Worm (Caenorhabditis elegans): ENCODE data around the gene rga-8.

The rga-8 gene

DNA sequence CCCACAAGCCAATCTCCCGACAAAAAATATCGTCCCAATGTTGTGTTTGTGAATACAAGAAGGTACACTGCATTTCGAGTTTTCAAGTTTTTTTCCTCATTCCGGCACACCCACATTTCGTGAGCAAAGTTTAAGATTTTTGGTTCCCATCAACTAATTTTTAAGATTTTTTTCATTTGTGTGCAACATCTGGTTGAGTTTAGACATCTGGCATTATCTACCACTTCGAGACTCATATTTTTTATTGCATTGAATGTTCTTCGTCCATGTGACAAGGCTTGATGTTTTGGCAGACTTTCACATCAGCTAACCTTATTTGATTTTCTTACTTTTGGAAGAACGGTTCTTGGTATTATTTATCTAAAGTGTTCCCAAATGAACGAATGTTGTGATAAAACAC, 19.2 kb downstream of the rga-8 start:
- TF ChIP-seq snpc-3.4 (tag; optimal IDR thresholded peaks at IDR 0.05): no peak
- TF ChIP-seq ztf-26 (tag; optimal IDR thresholded peaks at IDR 0.05): no peak
- TF ChIP-seq egl-18 (GFP tag; IDR thresholded peaks at IDR 0.05): no peak
- no peak for TF ChIP-seq ceh-58 (GFP tag; IDR thresholded peaks at IDR 0.05)
- TF ChIP-seq C06A6.2 (GFP tag; conservative IDR thresholded peaks at IDR 0.05): no peak
- TF ChIP-seq sea-2 (GFP tag; IDR thresholded peaks at IDR 0.05): no peak
- no peak for TF ChIP-seq lin-35 (GFP tag; optimal IDR thresholded peaks at IDR 0.05)
- no peak for TF ChIP-seq mel-28 (tag; optimal IDR thresholded peaks at IDR 0.05; ENCODE audit: borderline replicate concordance)
- no peak for TF ChIP-seq F10E7.11 (tag; optimal IDR thresholded peaks at IDR 0.05)

DNA sequence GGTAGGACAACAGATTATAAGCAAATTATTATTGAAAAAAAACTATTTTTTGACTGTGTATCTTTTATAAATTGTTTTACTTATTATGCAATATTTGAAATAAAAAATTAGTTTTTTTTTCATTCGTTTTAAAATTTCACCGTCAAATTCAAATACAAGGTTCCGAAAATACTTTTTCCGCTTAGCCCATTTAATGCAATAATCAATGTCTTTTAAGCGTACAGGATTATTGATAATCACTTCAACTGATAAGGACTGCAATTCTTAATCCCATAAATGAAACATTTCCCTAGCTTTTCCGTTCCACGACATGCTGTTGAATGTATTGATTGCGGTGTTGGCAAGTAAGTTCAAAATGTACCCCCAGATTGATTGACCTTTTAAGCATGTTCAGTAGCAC, 22.6 kb downstream of the rga-8 start, which contains the start of gene nspg-12:
TSS of gene nspg-12 (plus strand) at position 301 of the 400 bp plus-strand sequence.
- TF ChIP-seq ceh-58 (GFP tag; IDR thresholded peaks at IDR 0.05) (no peak), cebp-2 (GFP tag; IDR thresholded peaks at IDR 0.05) (no peak), Y53F4B.3 (GFP tag; IDR thresholded peaks at IDR 0.05) (no peak), chd-7 (tag; optimal IDR thresholded peaks at IDR 0.05) (no peak), nfya-1 (tag; optimal IDR thresholded peaks at IDR 0.05; ENCODE audit: borderline replicate concordance, insufficient read depth) (no peak), Y53G8AR.9 (GFP tag; conservative IDR thresholded peaks at IDR 0.05) (no peak), efl-1 (GFP tag; optimal IDR thresholded peaks at IDR 0.05) (no peak), tbx-9 (tag; optimal IDR thresholded peaks at IDR 0.05; ENCODE audit: borderline replicate concordance) (no peak), F52B5.7 (tag; optimal IDR thresholded peaks at IDR 0.05) (no peak), Y79H2A.3 (GFP tag; conservative IDR thresholded peaks at IDR 0.05) (no peak), ceh-27 (GFP tag; optimal IDR thresholded peaks at IDR 0.05) (no peak), him-1 (tag; optimal IDR thresholded peaks at IDR 0.05) (no peak), lin-40 (tag; optimal IDR thresholded peaks at IDR 0.05) (no peak), let-526 (GFP tag; IDR thresholded peaks at IDR 0.05) (no peak)

DNA sequence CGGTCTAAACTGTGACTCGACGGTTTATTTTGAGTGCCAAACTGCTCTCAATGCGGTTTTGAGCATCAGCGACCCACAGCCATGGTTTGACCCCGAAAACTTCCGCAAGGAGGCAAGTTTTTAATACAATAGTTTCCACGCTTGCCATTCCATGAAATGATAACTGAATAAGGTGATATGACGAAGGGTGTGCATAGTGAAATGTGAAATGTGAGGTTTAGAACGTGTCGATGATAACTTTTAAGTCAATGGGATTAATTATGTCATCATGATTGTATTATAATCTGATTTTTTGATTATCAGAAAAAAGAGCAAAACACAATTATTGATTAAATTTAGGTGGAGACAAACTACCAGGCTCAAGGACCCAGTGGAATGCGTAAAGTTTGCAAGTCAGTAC, 24.3 kb downstream of the rga-8 start:
- no peak for TF ChIP-seq ceh-40 (GFP tag; IDR thresholded peaks at IDR 0.05)
- TF ChIP-seq egrh-3 (GFP tag; IDR thresholded peaks at IDR 0.05): no peak
- no peak for TF ChIP-seq unc-130 (GFP tag; optimal IDR thresholded peaks at IDR 0.05)
- no peak for TF ChIP-seq ztf-6 (GFP tag; IDR thresholded peaks at IDR 0.05)
- TF ChIP-seq nhr-80 (tag; optimal IDR thresholded peaks at IDR 0.05): peak; percentile 41

DNA sequence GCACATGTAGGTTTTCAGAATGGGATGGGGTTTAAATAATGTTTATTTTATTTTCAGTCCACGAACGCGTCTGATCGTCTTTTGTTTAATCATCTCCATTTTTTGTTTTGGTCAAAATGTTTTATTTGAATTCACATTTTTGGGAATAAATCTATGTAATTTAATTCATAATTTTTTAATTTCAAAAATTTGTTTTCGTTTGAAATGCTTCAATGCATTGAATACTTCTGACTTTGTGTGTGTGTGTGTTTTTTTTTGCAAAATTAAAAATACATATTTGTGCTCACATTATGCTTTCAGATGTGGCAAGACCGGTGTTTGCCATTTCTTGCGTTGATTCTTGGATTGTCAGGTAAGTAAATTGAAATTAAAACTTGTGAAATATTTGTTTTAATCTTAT, 24.7 kb downstream of the rga-8 start, which contains the start of gene nspg-13:
TSS of gene nspg-13 (plus strand) at position 301 of the 400 bp plus-strand sequence.
- TF ChIP-seq ceh-27 (GFP tag; optimal IDR thresholded peaks at IDR 0.05) (no peak), dox-1 (GFP tag; IDR thresholded peaks at IDR 0.05) (no peak), efl-1 (GFP tag; optimal IDR thresholded peaks at IDR 0.05) (no peak), hlh-12 (tag; optimal IDR thresholded peaks at IDR 0.05) (no peak), nhr-27 (tag; optimal IDR thresholded peaks at IDR 0.05) (no peak), cebp-2 (GFP tag; IDR thresholded peaks at IDR 0.05) (no peak)

DNA sequence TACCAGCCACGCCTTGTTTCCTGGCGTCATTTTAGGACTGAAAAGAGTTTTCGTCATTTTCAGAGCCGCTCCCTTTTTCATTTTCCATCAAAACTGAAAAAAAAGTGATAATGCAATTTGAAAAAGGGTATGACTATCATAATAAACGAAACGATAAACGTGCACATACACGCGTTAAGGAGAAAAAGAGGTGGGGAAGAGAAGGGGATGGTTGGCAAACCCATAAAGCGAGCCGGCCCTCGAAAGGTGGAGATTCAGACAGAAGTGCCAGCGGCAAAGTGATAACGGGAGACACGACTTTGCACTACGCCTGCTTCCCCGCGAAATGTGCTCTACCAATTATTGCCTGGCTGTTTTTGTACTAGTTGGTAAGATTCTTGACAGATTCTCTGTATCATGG, 26.8 kb downstream of the rga-8 start, which contains the start of gene nspg-14:
TSS of gene nspg-14 (plus strand) at position 250 of the 400 bp plus-strand sequence.
- TF ChIP-seq chd-7 (tag; optimal IDR thresholded peaks at IDR 0.05) (no peak), let-607 (tag; optimal IDR thresholded peaks at IDR 0.05) (peak in 1 of 2 experiments; percentile 7), F49E8.2 (tag; optimal IDR thresholded peaks at IDR 0.05; ENCODE audit: insufficient read depth) (no peak), dox-1 (GFP tag; IDR thresholded peaks at IDR 0.05) (peak; percentile 66), ztf-18 (tag; optimal IDR thresholded peaks at IDR 0.05) (no peak), madf-3 (GFP tag; IDR thresholded peaks at IDR 0.05) (no peak), ets-4 (GFP tag; optimal IDR thresholded peaks at IDR 0.05) (peak; percentile 8), ztf-6 (GFP tag; IDR thresholded peaks at IDR 0.05) (no peak), ztf-26 (tag; optimal IDR thresholded peaks at IDR 0.05) (no peak), nfya-2 (GFP tag; IDR thresholded peaks at IDR 0.05) (no peak), mcd-1 (GFP tag; IDR thresholded peaks at IDR 0.05) (no peak), nfyb-1 (GFP tag; IDR thresholded peaks at IDR 0.05) (0 out of 2 replicates have a peak, but pooled peaks have one; percentile 51), akir-1 (GFP tag; optimal IDR thresholded peaks at IDR 0.05) (no peak), tbp1 (GFP tag; optimal IDR thresholded peaks at IDR 0.05) (peak; percentile 6), mel-28 (tag; optimal IDR thresholded peaks at IDR 0.05; ENCODE audit: borderline replicate concordance) (no peak), B0019.2 (GFP tag; conservative IDR thresholded peaks at IDR 0.05) (no peak), ztf-22 (GFP tag; optimal IDR thresholded peaks at IDR 0.05) (no peak)
